Fruit fly (Drosophila melanogaster): ENCODE results near the gene CG3823.

CG3823 gene

dm6 chrX:6265456-6265877 lies 38.3 kb upstream of the CG3823 start (continued):
- peak; percentile 95 for TF ChIP-seq sisA (GFP tag; IDR thresholded peaks at IDR 0.05)
- TF ChIP-seq Lpt (GFP tag; optimal IDR thresholded peaks at IDR 0.05), result no peak
- peak; percentile 93 for TF ChIP-seq CG4854 (GFP tag; optimal IDR thresholded peaks at IDR 0.05)
- TF ChIP-seq ATbp (GFP tag; optimal IDR thresholded peaks at IDR 0.05), result peak; percentile 96
- peak; percentile 87 for TF ChIP-seq CG10274 (GFP tag; optimal IDR thresholded peaks at IDR 0.05)
- TF ChIP-seq Ada2b (GFP tag; IDR thresholded peaks at IDR 0.05), result peak; percentile 93
- peak; percentile 95 for TF ChIP-seq CG3281 (GFP tag; optimal IDR thresholded peaks at IDR 0.05)
- TF ChIP-seq hbn (GFP tag; IDR thresholded peaks at IDR 0.05; ENCODE audit: partially characterized antibody), result no peak
- TF ChIP-seq trh (GFP tag; optimal IDR thresholded peaks at IDR 0.05), result peak; percentile 87
- peak; percentile 67 for TF ChIP-seq CG10321 (GFP tag; IDR thresholded peaks at IDR 0.05)
- TF ChIP-seq p53 (GFP tag; optimal IDR thresholded peaks at IDR 0.05), result peak; percentile 84
- peak; percentile 98 for TF ChIP-seq CG15269 (tag; optimal IDR thresholded peaks at IDR 0.05)
- no peak for TF ChIP-seq CG8478 (optimal IDR thresholded peaks at IDR 0.05)
- peak; percentile 59 for TF ChIP-seq Adf1 (GFP tag; IDR thresholded peaks at IDR 0.05)
- TF ChIP-seq CG15696 (tag; optimal IDR thresholded peaks at IDR 0.05), result peak; percentile 81
- peak; percentile 92 for TF ChIP-seq btn (GFP tag; optimal IDR thresholded peaks at IDR 0.05)
- TF ChIP-seq B-H2 (GFP tag; optimal IDR thresholded peaks at IDR 0.05), result peak; percentile 67
- no peak for TF ChIP-seq prd (optimal IDR thresholded peaks at IDR 0.05)
- TF ChIP-seq prd (GFP tag; IDR thresholded peaks at IDR 0.05), result peak; percentile 94
- peak; percentile 92 for TF ChIP-seq CG6854 (GFP tag; optimal IDR thresholded peaks at IDR 0.05)
- TF ChIP-seq Lhr (GFP tag; optimal IDR thresholded peaks at IDR 0.05), result peak; percentile 91
- peak; percentile 94 for TF ChIP-seq repo (GFP tag; optimal IDR thresholded peaks at IDR 0.05)
- peak; percentile 93 for TF ChIP-seq Side (GFP tag; optimal IDR thresholded peaks at IDR 0.05)
- peak; percentile 83 for TF ChIP-seq CG6272 (GFP tag; IDR thresholded peaks at IDR 0.05)
- TF ChIP-seq CG14014 (GFP tag; IDR thresholded peaks at IDR 0.05), result peak; percentile 91
- peak; percentile 82 for TF ChIP-seq CG11247 (GFP tag; IDR thresholded peaks at IDR 0.05)
- TF ChIP-seq HLH3B (GFP tag; IDR thresholded peaks at IDR 0.05), result peak; percentile 94
- peak; percentile 39; the same call in 1 of the 2 replicates for TF ChIP-seq CG13287 (GFP tag; IDR thresholded peaks at IDR 0.05; ENCODE audit: partially characterized antibody)
- TF ChIP-seq CG14441 (GFP tag; IDR thresholded peaks at IDR 0.05), result peak; percentile 95
- no peak for TF ChIP-seq CG7963 (GFP tag; IDR thresholded peaks at IDR 0.05; ENCODE audit: partially characterized antibody)
- peak; percentile 97 for TF ChIP-seq CG8924 (tag; optimal IDR thresholded peaks at IDR 0.05)
- TF ChIP-seq BtbVII (GFP tag; optimal IDR thresholded peaks at IDR 0.05), result peak; percentile 94
- TF ChIP-seq HmgZ (tag; optimal IDR thresholded peaks at IDR 0.05), result peak; percentile 96
- TF ChIP-seq rib (GFP tag; IDR thresholded peaks at IDR 0.05), result peak; percentile 82
- peak; percentile 87 for TF ChIP-seq CG17612 (GFP tag; IDR thresholded peaks at IDR 0.05)
- TF ChIP-seq H2.0 (GFP tag; IDR thresholded peaks at IDR 0.05), result peak; percentile 88
- TF ChIP-seq Gug (GFP tag; IDR thresholded peaks at IDR 0.05), result peak; percentile 92
- TF ChIP-seq CG4404 (GFP tag; IDR thresholded peaks at IDR 0.05), result peak; percentile 83
- TF ChIP-seq CG15011 (GFP tag; optimal IDR thresholded peaks at IDR 0.05), result peak; percentile 90
- peak; percentile 97 for TF ChIP-seq salm (tag; optimal IDR thresholded peaks at IDR 0.05)
- peak; percentile 93 for TF ChIP-seq CG13123 (GFP tag; optimal IDR thresholded peaks at IDR 0.05)
- peak; percentile 95 for TF ChIP-seq tin (GFP tag; optimal IDR thresholded peaks at IDR 0.05)
- no peak for TF ChIP-seq CG42726 (GFP tag; IDR thresholded peaks at IDR 0.05; ENCODE audit: partially characterized antibody)
- TF ChIP-seq ara (GFP tag; IDR thresholded peaks at IDR 0.05), result peak; percentile 92
- no peak for TF ChIP-seq hth (optimal IDR thresholded peaks at IDR 0.05)
- peak; percentile 94 for TF ChIP-seq Six4 (GFP tag; optimal IDR thresholded peaks at IDR 0.05)
- peak; percentile 97 for TF ChIP-seq CG12659 (GFP tag; optimal IDR thresholded peaks at IDR 0.05)
- TF ChIP-seq CG12155 (GFP tag; optimal IDR thresholded peaks at IDR 0.05), result peak; percentile 90
- peak; percentile 85 for TF ChIP-seq Nf-YC (tag; optimal IDR thresholded peaks at IDR 0.05)
- TF ChIP-seq kay (GFP tag; optimal IDR thresholded peaks at IDR 0.05), result peak; percentile 92
- no peak for TF ChIP-seq chinmo (GFP tag; IDR thresholded peaks at IDR 0.05; ENCODE audit: partially characterized antibody)
- TF ChIP-seq klu (GFP tag; IDR thresholded peaks at IDR 0.05), result peak; percentile 84
- peak; percentile 96 for TF ChIP-seq CG12104 (GFP tag; optimal IDR thresholded peaks at IDR 0.05)

Data from whole organism, embryonic.